Fruit fly (Drosophila melanogaster): ENCODE results near the gene TyrRII.

dm6 chr3R:17703691-17704537 lies 32.5 kb upstream of the TyrRII start:
- TF ChIP-seq HLH106 (tag; optimal IDR thresholded peaks at IDR 0.05) (peak; percentile 99), GATAd (GFP tag; optimal IDR thresholded peaks at IDR 0.05) (peak; percentile 98), CG9705 (GFP tag; optimal IDR thresholded peaks at IDR 0.05) (peak; percentile 96), Dfd (GFP tag; optimal IDR thresholded peaks at IDR 0.05) (peak; percentile 95), psq (GFP tag; optimal IDR thresholded peaks at IDR 0.05) (peak; percentile 99), Rel (GFP tag; optimal IDR thresholded peaks at IDR 0.05) (peak; percentile 99), Rel (tag; optimal IDR thresholded peaks at IDR 0.05) (peak; percentile 89), foxo (GFP tag; optimal IDR thresholded peaks at IDR 0.05) (peak; percentile 99 to 100), Hnf4 (GFP tag; optimal IDR thresholded peaks at IDR 0.05) (peak; percentile 100)

Measured in whole organism, wandering third instar larva.